Fruit fly (Drosophila melanogaster) whole organism, embryonic: ENCODE data around the gene CG43116.

Source experiments
- CG12659 ChIP-seq: fragments of 200-800 bp; sonication (Bioruptor generic); optimal IDR thresholded peaks from 3 replicates; lab custom pipeline; 2017; ENCODE audit warnings: mild to moderate bottlenecking, missing biosample characterization, missing genetic modification reagents, missing genetic modification characterization
- CG1603 ChIP-seq: fragments of 200-800 bp; sonication (Bioruptor generic); optimal IDR thresholded peaks from 2 replicates; lab custom pipeline; 2019; ENCODE audit warnings: missing biosample characterization, mild to moderate bottlenecking, missing genetic modification characterization, moderate library complexity
- bowl ChIP-seq: fragments of 200-800 bp; sonication (Bioruptor generic); IDR thresholded peaks from 2 replicates; pipeline ENCODE4 v1.3.6; 2022; ENCODE audit warnings: missing biosample characterization, missing genetic modification characterization
- psq ChIP-seq: fragments of 200-800 bp; sonication (Bioruptor generic); optimal IDR thresholded peaks from 2 replicates; lab custom pipeline; 2017; ENCODE audit warnings: missing biosample characterization, missing genetic modification characterization

DNA sequence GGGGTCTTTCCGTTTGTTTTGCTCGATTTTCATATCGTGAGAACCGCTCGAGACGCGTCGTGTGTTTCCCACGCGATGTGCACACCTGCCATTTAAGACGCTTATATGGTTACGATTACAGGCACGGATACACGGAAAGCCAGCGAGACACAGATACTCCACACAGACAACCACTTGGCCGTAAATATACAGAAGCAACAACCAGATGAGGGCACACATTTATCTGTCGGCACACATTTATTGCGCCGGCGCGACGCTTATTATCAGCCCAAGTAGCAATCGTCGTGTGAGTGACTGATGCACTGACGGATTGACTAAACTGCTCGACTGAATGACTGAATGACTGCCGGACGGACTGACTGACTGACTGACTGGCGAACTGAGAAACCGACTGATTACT lies 33.8 kb upstream of the CG43116 start:
- TF ChIP-seq CG1603 (tag; lab: Kevin White, UChicago) = no peak
- TF ChIP-seq psq = no peak
- no peak for TF ChIP-seq CG12659 (GFP tag; lab: Kevin White, UChicago)
- TF ChIP-seq bowl (GFP tag; lab: Robert Waterston, UW) = no peak
